Fruit fly (Drosophila melanogaster) whole organism, embryonic: ENCODE data around the gene KP78a.

Experiments used
- ATbp ChIP-seq: fragments of 200-800 bp; sonication (Bioruptor generic); optimal IDR thresholded peaks from 2 replicates; lab custom pipeline; 2017; ENCODE audit warnings: missing biosample characterization, mild to moderate bottlenecking, missing genetic modification characterization, missing genetic modification reagents
- Ada2b ChIP-seq: fragments of 200-800 bp; sonication (Bioruptor generic); IDR thresholded peaks from 2 replicates; pipeline ENCODE4 v1.3.6; 2022; ENCODE audit warnings: missing biosample characterization, missing genetic modification characterization
- Aef1 ChIP-seq: fragments of 200-800 bp; sonication (Bioruptor generic); IDR thresholded peaks from 3 replicates; pipeline ENCODE4 v1.3.6; 2022; ENCODE audit warnings: missing biosample characterization, missing genetic modification characterization
- CG10209 ChIP-seq: fragments of 200-800 bp; sonication (Bioruptor generic); optimal IDR thresholded peaks from 3 replicates; lab custom pipeline; 2017; ENCODE audit warnings: missing biosample characterization, mild to moderate bottlenecking, missing genetic modification characterization, missing genetic modification reagents
- CG1024 ChIP-seq: fragments of 200-800 bp; sonication (Bioruptor generic); IDR thresholded peaks from 2 replicates; pipeline ENCODE4 v1.3.6; 2022; ENCODE audit warnings: missing biosample characterization, missing genetic modification characterization
- CG10366 ChIP-seq: fragments of 200-800 bp; sonication (Bioruptor generic); IDR thresholded peaks from 2 replicates; pipeline ENCODE4 v1.3.6; 2022; ENCODE audit warnings: missing biosample characterization, missing genetic modification characterization
- CG11696 ChIP-seq: fragments of 200-800 bp; sonication (Bioruptor generic); IDR thresholded peaks from 2 replicates; pipeline ENCODE4 v1.3.6; 2022; ENCODE audit warnings: missing biosample characterization, missing genetic modification characterization
- CG1529 ChIP-seq: fragments of 200-800 bp; sonication (Bioruptor generic); optimal IDR thresholded peaks from 3 replicates; lab custom pipeline; 2018; ENCODE audit warnings: missing biosample characterization, missing genetic modification characterization
- CG1602 ChIP-seq: fragments of 200-800 bp; sonication (Bioruptor generic); optimal IDR thresholded peaks from 3 replicates; lab custom pipeline; 2016; ENCODE audit warnings: missing biosample characterization, missing genetic modification characterization
- CG17328 ChIP-seq: fragments of 200-800 bp; sonication (Bioruptor generic); IDR thresholded peaks from 2 replicates; pipeline ENCODE4 v1.3.6; 2022; ENCODE audit warnings: missing biosample characterization, missing genetic modification characterization
- CG17385 ChIP-seq: fragments of 200-800 bp; sonication (Bioruptor generic); optimal IDR thresholded peaks from 3 replicates; lab custom pipeline; 2018; ENCODE audit warnings: missing biosample characterization, mild to moderate bottlenecking, missing genetic modification characterization
- CG17568 ChIP-seq: fragments of 200-800 bp; sonication (Bioruptor generic); optimal IDR thresholded peaks from 2 replicates; lab custom pipeline; 2018; ENCODE audit warnings: missing biosample characterization, mild to moderate bottlenecking, missing genetic modification characterization, moderate library complexity
- CG17802 ChIP-seq: fragments of 200-800 bp; sonication (Bioruptor generic); optimal IDR thresholded peaks from 2 replicates; lab custom pipeline; 2018; ENCODE audit warnings: missing biosample characterization, mild to moderate bottlenecking, missing genetic modification characterization, moderate library complexity
- CG18619 ChIP-seq: fragments of 200-800 bp; sonication (Bioruptor generic); optimal IDR thresholded peaks from 3 replicates; lab custom pipeline; 2017; ENCODE audit warnings: missing biosample characterization, mild to moderate bottlenecking, missing genetic modification characterization
- CG2116 ChIP-seq: fragments of 200-800 bp; sonication (Bioruptor generic); optimal IDR thresholded peaks from 3 replicates; lab custom pipeline; 2018; ENCODE audit warnings: missing biosample characterization, mild to moderate bottlenecking, missing genetic modification characterization
- CG2875 ChIP-seq: fragments of 200-800 bp; sonication (Bioruptor generic); optimal IDR thresholded peaks from 2 replicates; lab custom pipeline; 2017; ENCODE audit warnings: missing biosample characterization, mild to moderate bottlenecking, missing genetic modification characterization, missing genetic modification reagents
- CG31441 ChIP-seq: fragments of 200-800 bp; sonication (Bioruptor generic); IDR thresholded peaks from 2 replicates; pipeline ENCODE4 v1.3.6; 2022; ENCODE audit warnings: missing biosample characterization, missing genetic modification characterization
- CG32532 ChIP-seq: fragments of 200-800 bp; sonication (Bioruptor generic); IDR thresholded peaks from 2 replicates; pipeline ENCODE4 v1.3.6; 2022; ENCODE audit warnings: missing biosample characterization, missing genetic modification characterization
- CG32772 ChIP-seq: fragments of 200-800 bp; sonication (Bioruptor generic); IDR thresholded peaks from 2 replicates; pipeline ENCODE4 v1.3.6; 2022; ENCODE audit warnings: missing biosample characterization, missing genetic modification characterization
- CG33213 ChIP-seq: fragments of 200-800 bp; sonication (Bioruptor generic); optimal IDR thresholded peaks from 3 replicates; lab custom pipeline; 2016; ENCODE audit warnings: missing biosample characterization, missing genetic modification characterization
- CG3407 ChIP-seq: fragments of 200-800 bp; sonication (Bioruptor generic); optimal IDR thresholded peaks from 2 replicates; lab custom pipeline; 2018; ENCODE audit warnings: missing biosample characterization, mild to moderate bottlenecking, missing genetic modification characterization
- CG4424 ChIP-seq: fragments of 200-800 bp; sonication (Bioruptor generic); optimal IDR thresholded peaks from 3 replicates; lab custom pipeline; 2016; ENCODE audit warnings: missing biosample characterization, missing genetic modification characterization
- CG6254 ChIP-seq: fragments of 200-800 bp; sonication (Bioruptor generic); optimal IDR thresholded peaks from 3 replicates; lab custom pipeline; 2017; ENCODE audit warnings: mild to moderate bottlenecking, missing biosample characterization, missing genetic modification reagents, missing genetic modification characterization
- CG6654 ChIP-seq: fragments of 200-800 bp; sonication (Bioruptor generic); optimal IDR thresholded peaks from 2 replicates; lab custom pipeline; 2017; ENCODE audit warnings: missing biosample characterization, mild to moderate bottlenecking, missing genetic modification characterization
- CG6765 ChIP-seq: fragments of 200-800 bp; sonication (Bioruptor generic); optimal IDR thresholded peaks from 3 replicates; lab custom pipeline; 2017; ENCODE audit warnings: missing biosample characterization, mild to moderate bottlenecking, missing genetic modification characterization
- CG7271 ChIP-seq: fragments of 200-800 bp; sonication (Bioruptor generic); optimal IDR thresholded peaks from 2 replicates; lab custom pipeline; 2018; ENCODE audit warnings: missing biosample characterization, mild to moderate bottlenecking, missing genetic modification characterization, moderate library complexity
- D ChIP-seq, 2 experiments: fragments of 200-800 bp in 1 of 2; fragments of >200 bp in 1 of 2; sonication (Bioruptor generic) in 1 of 2; optimal IDR thresholded peaks; 2 replicates in 1 of 2; 3 replicates in 1 of 2; lab custom pipeline; 2017; ENCODE audit warnings: mild to moderate bottlenecking in 1 of 2, missing biosample characterization in 1 of 2, missing genetic modification characterization in 1 of 2, missing genetic modification reagents in 1 of 2
- D19A ChIP-seq: fragments of 200-800 bp; optimal IDR thresholded peaks from 3 replicates; lab custom pipeline; 2019; ENCODE audit warnings: missing biosample characterization, mild to moderate bottlenecking, missing genetic modification characterization, moderate library complexity
- Drgx ChIP-seq: fragments of 200-800 bp; sonication (Bioruptor generic); IDR thresholded peaks from 2 replicates; pipeline ENCODE4 v1.3.6; 2022; ENCODE audit warnings: missing biosample characterization, missing genetic modification characterization
- Ets97D ChIP-seq: fragments of 200-800 bp; sonication (Bioruptor generic); optimal IDR thresholded peaks from 3 replicates; lab custom pipeline; 2016; ENCODE audit warnings: missing biosample characterization, missing genetic modification characterization
- HHEX ChIP-seq: fragments of 200-800 bp; sonication (Bioruptor generic); optimal IDR thresholded peaks from 3 replicates; lab custom pipeline; 2017; ENCODE audit warnings: missing biosample characterization, mild to moderate bottlenecking, missing genetic modification characterization, missing genetic modification reagents
- Hmr ChIP-seq: fragments of 200-800 bp; sonication (Bioruptor generic); optimal IDR thresholded peaks from 3 replicates; lab custom pipeline; 2017; ENCODE audit warnings: mild to moderate bottlenecking, missing biosample characterization, missing genetic modification reagents, missing genetic modification characterization
- MTF-1 ChIP-seq: fragments of 200-800 bp; sonication (Bioruptor generic); optimal IDR thresholded peaks from 2 replicates; lab custom pipeline; 2018; ENCODE audit warnings: missing biosample characterization, mild to moderate bottlenecking, missing genetic modification characterization, borderline replicate concordance
- NfI ChIP-seq: fragments of 200-800 bp; sonication (Bioruptor generic); optimal IDR thresholded peaks from 3 replicates; lab custom pipeline; 2018; ENCODE audit warnings: missing biosample characterization, mild to moderate bottlenecking, missing genetic modification characterization, moderate library complexity
- Optix ChIP-seq: fragments of 200-800 bp; sonication (Bioruptor generic); IDR thresholded peaks from 3 replicates; pipeline ENCODE4 v1.3.6; 2022; ENCODE audit warnings: missing biosample characterization, missing genetic modification characterization
- ase ChIP-seq: fragments of 200-800 bp; sonication (Bioruptor generic); IDR thresholded peaks from 3 replicates; pipeline ENCODE4 v1.3.6; 2022; ENCODE audit warnings: missing biosample characterization, missing genetic modification characterization
- bcd ChIP-seq: fragments of 200-800 bp; sonication (Bioruptor generic); optimal IDR thresholded peaks from 2 replicates; lab custom pipeline; 2017; ENCODE audit warnings: missing biosample characterization, mild to moderate bottlenecking, missing genetic modification characterization
- br ChIP-seq: fragments of >200 bp; optimal IDR thresholded peaks from 2 replicates; lab custom pipeline; 2017
- chn ChIP-seq: fragments of 200-800 bp; sonication (Bioruptor generic); optimal IDR thresholded peaks from 2 replicates; lab custom pipeline; 2016; ENCODE audit warnings: missing biosample characterization, missing genetic modification characterization
- ci ChIP-seq: fragments of 200-800 bp; sonication (Bioruptor generic); IDR thresholded peaks from 3 replicates; pipeline ENCODE4 v1.3.6; 2022; ENCODE audit warnings: missing biosample characterization, missing genetic modification characterization
- emc ChIP-seq: fragments of 200-800 bp; sonication (Bioruptor generic); optimal IDR thresholded peaks from 2 replicates; lab custom pipeline; 2016; ENCODE audit warnings: missing biosample characterization, missing genetic modification characterization
- fd96Cb ChIP-seq: fragments of 200-800 bp; sonication (Bioruptor generic); optimal IDR thresholded peaks from 2 replicates; lab custom pipeline; 2018; ENCODE audit warnings: missing biosample characterization, mild to moderate bottlenecking, missing genetic modification characterization, moderate library complexity
- lab ChIP-seq: fragments of 200-800 bp; sonication (Bioruptor generic); optimal IDR thresholded peaks from 3 replicates; lab custom pipeline; 2017; ENCODE audit warnings: missing biosample characterization, missing genetic modification characterization, mild to moderate bottlenecking, moderate library complexity, missing genetic modification reagents
- nmo ChIP-seq: fragments of 200-800 bp; sonication (Bioruptor generic); optimal IDR thresholded peaks from 2 replicates; lab custom pipeline; 2018; ENCODE audit warnings: missing biosample characterization, mild to moderate bottlenecking, missing genetic modification characterization, moderate library complexity
- rib ChIP-seq: fragments of 200-800 bp; sonication (Bioruptor generic); IDR thresholded peaks from 2 replicates; pipeline ENCODE4 v1.3.6; 2022; ENCODE audit warnings: missing biosample characterization, missing genetic modification characterization
- sc ChIP-seq, 3 experiments: fragments of >200 bp in 2 of 3; fragments of 200-800 bp in 1 of 3; sonication (Bioruptor generic) in 1 of 3; optimal IDR thresholded peaks; 2 replicates in 2 of 3; 3 replicates in 1 of 3; lab custom pipeline; 2017; ENCODE audit warnings: mild to moderate bottlenecking in 1 of 3, missing biosample characterization in 1 of 3, missing genetic modification characterization in 1 of 3, missing genetic modification reagents in 1 of 3
- slbo ChIP-seq: fragments of 200-800 bp; sonication (Bioruptor generic); IDR thresholded peaks from 2 replicates; pipeline ENCODE4 v1.3.6; 2022; ENCODE audit warnings: missing biosample characterization, missing genetic modification characterization
- ttk ChIP-seq: fragments of 200-800 bp; sonication (Bioruptor generic); IDR thresholded peaks from 2 replicates; pipeline ENCODE4 v2.1.2; 2022; ENCODE audit warnings: missing biosample characterization, missing genetic modification characterization
- zfh1 ChIP-seq: fragments of 200-800 bp; sonication (Bioruptor generic); IDR thresholded peaks from 3 replicates; pipeline ENCODE4 v1.3.6; 2022; ENCODE audit warnings: missing biosample characterization, missing genetic modification characterization

The KP78a gene

dm6 chr3R:11338287-11338686 is 14.6 kb downstream of the KP78a start (continued):
- TF ChIP-seq CG2116 (GFP tag; lab: Kevin White, UChicago) (peak; percentile 55), CG11696 (GFP tag; lab: Robert Waterston, UW) (0 out of 2 replicates have a peak, but pooled peaks have one; percentile 21), CG4424 (GFP tag; lab: Kevin White, UChicago) (peak; percentile 14), bcd (GFP tag; lab: Kevin White, UChicago) (peak; percentile 32), Drgx (GFP tag; lab: Robert Waterston, UW) (no peak), emc (GFP tag; lab: Kevin White, UChicago) (no peak), CG33213 (no peak), CG17328 (GFP tag; lab: Robert Waterston, UW) (peak; percentile 53), fd96Cb (tag; lab: Kevin White, UChicago) (no peak), chn (GFP tag; lab: Kevin White, UChicago) (no peak), zfh1 (GFP tag; lab: Robert Waterston, UW) (0 out of 3 replicates have a peak, but pooled peaks have one; percentile 35), CG18619 (GFP tag; lab: Kevin White, UChicago) (peak; percentile 19), ci (GFP tag; lab: Robert Waterston, UW) (peak; percentile 87; the same call in 2 of the 3 replicates), slbo (no peak), Hmr (GFP tag; lab: Kevin White, UChicago) (peak; percentile 3), HHEX (GFP tag; lab: Kevin White, UChicago) (peak; percentile 18), CG31441 (0 out of 2 replicates have a peak, but pooled peaks have one; percentile 20), CG6254 (GFP tag; lab: Kevin White, UChicago) (peak; percentile 5), MTF-1 (GFP tag; lab: Kevin White, UChicago) (peak; percentile 58), nmo (GFP tag; lab: Kevin White, UChicago) (peak; percentile 7), D19A (tag; lab: Kevin White, UChicago) (no peak), CG17568 (peak; percentile 48), Aef1 (GFP tag; lab: Robert Waterston, UW) (no peak), ttk (GFP tag; lab: Robert Waterston, UW) (peak; percentile 57; the same call in 1 of the 2 replicates), CG1602 (GFP tag; lab: Kevin White, UChicago) (no peak), CG32772 (GFP tag; lab: Robert Waterston, UW) (0 out of 2 replicates have a peak, but pooled peaks have one; percentile 17), lab (peak; percentile 50), CG17802 (tag; lab: Kevin White, UChicago) (peak; percentile 24), sc (optimal IDR thresholded peaks at IDR 0.05; lab: Kevin White, UChicago) (no peak), sc (GFP tag; optimal IDR thresholded peaks at IDR 0.05; lab: Kevin White, UChicago) (peak; percentile 14), CG17385 (GFP tag; lab: Kevin White, UChicago) (peak; percentile 12), CG2875 (GFP tag; lab: Kevin White, UChicago) (peak; percentile 54), D (optimal IDR thresholded peaks at IDR 0.05; lab: Kevin White, UChicago) (no peak), D (GFP tag; optimal IDR thresholded peaks at IDR 0.05; lab: Kevin White, UChicago) (peak; percentile 10), ATbp (peak; percentile 30), CG32532 (no peak), CG7271 (tag; lab: Kevin White, UChicago) (peak; percentile 61), Ets97D (GFP tag; lab: Kevin White, UChicago) (peak; percentile 95), CG3407 (GFP tag; lab: Kevin White, UChicago) (peak; percentile 22), CG6654 (GFP tag; lab: Kevin White, UChicago) (peak; percentile 30), rib (no peak), CG6765 (GFP tag; lab: Kevin White, UChicago) (peak; percentile 19), ase (GFP tag; lab: Robert Waterston, UW) (0 out of 3 replicates have a peak, but pooled peaks have one; percentile 7), NfI (GFP tag; lab: Kevin White, UChicago) (peak; percentile 74), Optix (GFP tag; lab: Robert Waterston, UW) (peak; percentile 14; the same call in 1 of the 3 replicates), Ada2b (GFP tag; lab: Robert Waterston, UW) (no peak), CG10366 (GFP tag; lab: Robert Waterston, UW) (peak; percentile 13; the same call in 1 of the 2 replicates), CG1024 (GFP tag; lab: Robert Waterston, UW) (peak; percentile 45; the same call in 1 of the 2 replicates), CG1529 (GFP tag; lab: Kevin White, UChicago) (peak; percentile 13), CG10209 (GFP tag; lab: Kevin White, UChicago) (peak; percentile 13), br (lab: Kevin White, UChicago) (no peak)
